Worm (Caenorhabditis elegans) whole organism, L4 larva: Measurements from ENCODE around the gene C13A2.6.

Experiments
- dpl-1 ChIP-seq: fragments of 150-350 bp; optimal IDR thresholded peaks from 2 replicates; lab custom pipeline; 2014; ENCODE audit warnings: missing biosample characterization, missing genetic modification reagents, missing genetic modification characterization
- madf-9 ChIP-seq: fragments of 200-800 bp; sonication (Bioruptor generic); conservative IDR thresholded peaks from 2 replicates; pipeline ENCODE4 v1.3.6; 2022; ENCODE audit warnings: missing genetic modification reagents, missing genetic modification characterization, missing compliant biosample characterization
- nhr-10 ChIP-seq: fragments of 150-350 bp; optimal IDR thresholded peaks from 2 replicates; lab custom pipeline; 2014; ENCODE audit warnings: missing biosample characterization, missing genetic modification characterization
- nhr-11 ChIP-seq: fragments of 150-350 bp; optimal IDR thresholded peaks from 2 replicates; lab custom pipeline; 2014; ENCODE audit warnings: missing biosample characterization, missing genetic modification characterization
- zfp-3 ChIP-seq: fragments of 200-800 bp; sonication (Bioruptor generic); conservative IDR thresholded peaks from 2 replicates; pipeline ENCODE4 v1.3.6; 2022; ENCODE audit warnings: missing genetic modification reagents, missing genetic modification characterization, missing compliant biosample characterization

ce11 chrV:7220973-7221519 is 48.5 kb upstream of the C13A2.6 start, which contains the start of the genes C13F10.8, C13F10.6 and kxd-1:
- TF ChIP-seq nhr-10 (no peak), madf-9 (GFP tag; lab: Robert Waterston, UW) (no peak), dpl-1 (GFP tag; lab: Kevin White, UChicago) (peak; percentile 5), nhr-11 (tag; lab: Kevin White, UChicago) (no peak), zfp-3 (GFP tag; lab: Robert Waterston, UW) (no peak)
